Worm (Caenorhabditis elegans) whole organism, early embryonic: ENCODE measurements around the gene F46C5.10.

Experiments used
- F13C5.2 ChIP-seq: sonication (generic microtip); optimal IDR thresholded peaks from 2 replicates; lab custom pipeline; 2017; ENCODE audit warnings: mild to moderate bottlenecking, missing genetic modification characterization, inconsistent platforms, missing compliant biosample characterization
- ama-1 ChIP-seq: fragments of 150-350 bp; optimal IDR thresholded peaks from 2 replicates; lab custom pipeline; 2014
- ceh-36 ChIP-seq: sonication (generic microtip); optimal IDR thresholded peaks from 2 replicates; lab custom pipeline; 2016; ENCODE audit warnings: missing genetic modification characterization, inconsistent platforms, missing compliant biosample characterization
- ets-7 ChIP-seq: sonication (generic microtip); optimal IDR thresholded peaks from 2 replicates; lab custom pipeline; 2016; ENCODE audit warnings: missing genotype, missing genetic modification characterization, missing compliant biosample characterization
- flt-1 ChIP-seq: fragments of 200-800 bp; sonication (Bioruptor generic); IDR thresholded peaks from 2 replicates; pipeline ENCODE4 v1.3.6; 2022; ENCODE audit warnings: missing genetic modification characterization, missing compliant biosample characterization
- hmg-4 ChIP-seq: fragments of 200-800 bp; sonication (Bioruptor generic); optimal IDR thresholded peaks from 2 replicates; lab custom pipeline; 2018; ENCODE audit warnings: mild to moderate bottlenecking, missing genetic modification characterization, missing compliant biosample characterization
- hnd-1 ChIP-seq: sonication (generic microtip); optimal IDR thresholded peaks from 2 replicates; lab custom pipeline; 2016; ENCODE audit warnings: missing genetic modification characterization, missing compliant biosample characterization
- sea-1 ChIP-seq: fragments of 200-800 bp; sonication (Bioruptor generic); conservative IDR thresholded peaks from 2 replicates; pipeline ENCODE4 v1.3.6; 2022; ENCODE audit warnings: missing genetic modification characterization, missing compliant biosample characterization

DNA sequence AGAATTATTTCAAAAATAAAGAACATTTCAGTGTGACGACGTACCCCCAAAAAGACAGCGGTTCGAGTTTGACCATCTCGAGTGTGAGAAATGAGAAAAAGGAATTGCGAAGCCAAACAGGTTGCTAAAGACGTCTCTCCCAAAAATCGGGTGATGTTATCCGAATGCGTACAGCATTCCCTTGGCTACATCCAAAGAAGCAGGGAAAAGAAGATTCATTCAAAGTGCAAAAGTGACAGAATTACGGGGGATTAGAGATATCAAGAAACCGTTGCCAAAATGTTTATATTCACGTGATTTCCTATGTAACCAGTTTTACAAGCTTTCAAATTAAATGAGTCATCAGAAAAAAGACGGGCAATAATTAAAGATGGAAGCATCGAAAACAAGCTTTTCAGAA lies 35.1 kb upstream of the F46C5.10 start:
- TF ChIP-seq hmg-4 (GFP tag; lab: Kevin White, UChicago) (no peak), ama-1 (lab: Kevin White, UChicago) (no peak), F13C5.2 (tag; lab: Kevin White, UChicago) (no peak), sea-1 (GFP tag; lab: Robert Waterston, UW) (no peak), flt-1 (GFP tag; lab: Robert Waterston, UW) (no peak), hnd-1 (tag; lab: Kevin White, UChicago) (no peak), ceh-36 (tag; lab: Kevin White, UChicago) (no peak), ets-7 (tag; lab: Kevin White, UChicago) (no peak)
